Fruit fly (Drosophila melanogaster): Measurements from ENCODE around the gene Dysb.

Gene Dysb

dm6 chr3L:18848436-18848835, 19.1 kb upstream of the Dysb start (continued):
- TF ChIP-seq pnt (GFP tag; optimal IDR thresholded peaks at IDR 0.05), result no peak
- TF ChIP-seq Hr51 (GFP tag; optimal IDR thresholded peaks at IDR 0.05), result peak in 1 of 2 experiments; percentile 77
- no peak for TF ChIP-seq usp (GFP tag; optimal IDR thresholded peaks at IDR 0.05)
- no peak for TF ChIP-seq gce (GFP tag; IDR thresholded peaks at IDR 0.05)
- TF ChIP-seq Six4 (GFP tag; optimal IDR thresholded peaks at IDR 0.05), result peak; percentile 45
- TF ChIP-seq CG8359 (GFP tag; optimal IDR thresholded peaks at IDR 0.05; ENCODE audit: borderline replicate concordance), result peak; percentile 24
- peak; percentile 57 for TF ChIP-seq Hr3 (GFP tag; optimal IDR thresholded peaks at IDR 0.05)
- TF ChIP-seq CG14965 (GFP tag; optimal IDR thresholded peaks at IDR 0.05; ENCODE audit: borderline replicate concordance), result peak; percentile 99
- no peak for TF ChIP-seq CG11560 (tag; IDR thresholded peaks at IDR 0.05)
- TF ChIP-seq tio (GFP tag; optimal IDR thresholded peaks at IDR 0.05), result peak; percentile 33
- TF ChIP-seq CG10147 (GFP tag; optimal IDR thresholded peaks at IDR 0.05), result peak; percentile 48
- TF ChIP-seq HLH54F (GFP tag; optimal IDR thresholded peaks at IDR 0.05), result peak; percentile 65
- TF ChIP-seq Dad (GFP tag; optimal IDR thresholded peaks at IDR 0.05), result peak; percentile 70
- TF ChIP-seq CG18764 (GFP tag; optimal IDR thresholded peaks at IDR 0.05), result peak; percentile 48
- peak; percentile 78 for TF ChIP-seq CG8290 (GFP tag; optimal IDR thresholded peaks at IDR 0.05)
- TF ChIP-seq CG8290 (tag; optimal IDR thresholded peaks at IDR 0.05), result peak; percentile 20 to 71
- peak; percentile 34 for TF ChIP-seq slou (GFP tag; optimal IDR thresholded peaks at IDR 0.05)
- TF ChIP-seq Sry-δ (GFP tag; optimal IDR thresholded peaks at IDR 0.05), result peak; percentile 38
- TF ChIP-seq org-1 (GFP tag; optimal IDR thresholded peaks at IDR 0.05), result peak; percentile 30
- peak; percentile 6 for TF ChIP-seq zf30C (GFP tag; optimal IDR thresholded peaks at IDR 0.05)
- TF ChIP-seq slp2 (GFP tag; optimal IDR thresholded peaks at IDR 0.05), result peak; percentile 63
- TF ChIP-seq Trl (optimal IDR thresholded peaks at IDR 0.05), result no peak
- peak; percentile 82 for TF ChIP-seq Trl (GFP tag; optimal IDR thresholded peaks at IDR 0.05)
- peak; percentile 67 for TF ChIP-seq disco-r (GFP tag; optimal IDR thresholded peaks at IDR 0.05)
- no peak for TF ChIP-seq Hmx (GFP tag; optimal IDR thresholded peaks at IDR 0.05)
- TF ChIP-seq tup (GFP tag; optimal IDR thresholded peaks at IDR 0.05), result peak; percentile 47
- peak; percentile 59 for TF ChIP-seq D19A (tag; optimal IDR thresholded peaks at IDR 0.05)
- TF ChIP-seq CG11504 (tag; optimal IDR thresholded peaks at IDR 0.05), result peak; percentile 71
- TF ChIP-seq CG2199 (GFP tag; IDR thresholded peaks at IDR 0.05), result peak; percentile 95
- TF ChIP-seq sens (GFP tag), result peak; percentile 95
- peak; percentile 45 for TF ChIP-seq CG12942 (GFP tag; optimal IDR thresholded peaks at IDR 0.05)
- no peak; the same call in 1 of the 2 replicates for TF ChIP-seq CG32532 (GFP tag; IDR thresholded peaks at IDR 0.05)
- TF ChIP-seq CG14710 (tag; optimal IDR thresholded peaks at IDR 0.05), result peak; percentile 59
- TF ChIP-seq Nf-YB (GFP tag; optimal IDR thresholded peaks at IDR 0.05), result peak; percentile 46
- TF ChIP-seq CG10462 (GFP tag; optimal IDR thresholded peaks at IDR 0.05), result peak; percentile 44
- TF ChIP-seq chn (GFP tag; optimal IDR thresholded peaks at IDR 0.05), result peak; percentile 76
- peak; percentile 59 to 84 for TF ChIP-seq chif (GFP tag; optimal IDR thresholded peaks at IDR 0.05)
- TF ChIP-seq CG7963 (GFP tag; IDR thresholded peaks at IDR 0.05; ENCODE audit: partially characterized antibody), result no peak
- TF ChIP-seq salm (tag; optimal IDR thresholded peaks at IDR 0.05), result peak; percentile 34
- TF ChIP-seq CG7271 (tag; optimal IDR thresholded peaks at IDR 0.05), result peak; percentile 44
- no peak for TF ChIP-seq CG6175 (GFP tag; IDR thresholded peaks at IDR 0.05)
- TF ChIP-seq shn (GFP tag; optimal IDR thresholded peaks at IDR 0.05), result no peak
- peak; percentile 53 for TF ChIP-seq CG12236 (GFP tag; optimal IDR thresholded peaks at IDR 0.05)
- no peak for TF ChIP-seq h (optimal IDR thresholded peaks at IDR 0.05)
- no peak for TF ChIP-seq kay (GFP tag; optimal IDR thresholded peaks at IDR 0.05)
- TF ChIP-seq bab2 (GFP tag; optimal IDR thresholded peaks at IDR 0.05), result peak; percentile 50
- TF ChIP-seq HmgZ (tag; optimal IDR thresholded peaks at IDR 0.05), result peak; percentile 78
- TF ChIP-seq lab (GFP tag; optimal IDR thresholded peaks at IDR 0.05), result no peak
- peak; percentile 66 for TF ChIP-seq CG3995 (GFP tag; optimal IDR thresholded peaks at IDR 0.05)
- TF ChIP-seq CG16813 (GFP tag; IDR thresholded peaks at IDR 0.05; ENCODE audit: partially characterized antibody), result no peak
- peak; percentile 32 for TF ChIP-seq fd3F (GFP tag; optimal IDR thresholded peaks at IDR 0.05)
- TF ChIP-seq dysf (GFP tag; IDR thresholded peaks at IDR 0.05), result peak; percentile 67; the same call in 2 of the 3 replicates
